Fruit fly (Drosophila melanogaster): ENCODE measurements around the gene CG4259.

Gene CG4259

DNA sequence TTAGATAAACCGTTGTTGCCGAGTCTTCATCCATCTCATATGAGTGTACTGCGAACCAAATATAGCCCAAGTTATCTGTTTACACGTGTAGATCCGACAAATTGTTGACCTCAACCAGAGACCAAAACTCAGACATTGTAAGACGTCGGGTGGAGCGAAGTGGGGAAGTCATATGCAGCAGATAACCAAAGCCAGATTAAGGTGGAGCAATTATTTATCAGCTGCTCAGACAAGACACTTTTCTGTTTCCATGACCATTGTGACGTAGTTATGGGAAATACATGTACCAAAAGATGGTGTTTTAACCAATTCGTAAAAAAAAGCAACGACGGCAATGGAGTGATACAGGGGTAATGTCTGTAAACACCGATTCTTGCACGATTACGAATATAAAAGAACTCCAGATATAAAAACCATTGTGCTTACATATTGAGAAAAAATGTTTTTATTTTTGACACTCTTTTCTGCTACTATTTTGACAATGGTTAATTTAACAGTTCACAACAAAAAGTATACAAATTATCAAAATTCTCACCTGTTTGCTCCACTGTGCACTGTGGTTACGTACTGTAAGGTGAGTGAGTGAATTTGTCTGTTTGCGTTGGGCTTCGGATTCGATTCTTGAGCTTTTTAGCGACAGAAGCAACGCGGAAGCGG lies 48.4 kb upstream of the CG4259 start:
- TF ChIP-seq CG16813 (GFP tag; IDR thresholded peaks at IDR 0.05; ENCODE audit: partially characterized antibody) (no peak), CG6765 (GFP tag; optimal IDR thresholded peaks at IDR 0.05) (no peak), CG18011 (GFP tag; optimal IDR thresholded peaks at IDR 0.05) (no peak), CG17361 (GFP tag; IDR thresholded peaks at IDR 0.05) (peak; percentile 39; the same call in 1 of the 3 replicates), vfl (GFP tag; optimal IDR thresholded peaks at IDR 0.05) (peak; percentile 30), BtbVII (GFP tag; optimal IDR thresholded peaks at IDR 0.05) (no peak), CG4424 (GFP tag; optimal IDR thresholded peaks at IDR 0.05) (peak; percentile 52), Hr3 (GFP tag; optimal IDR thresholded peaks at IDR 0.05) (no peak), CG4707 (GFP tag; optimal IDR thresholded peaks at IDR 0.05) (peak; percentile 77), Lhr (GFP tag; optimal IDR thresholded peaks at IDR 0.05) (no peak), CG6175 (GFP tag; IDR thresholded peaks at IDR 0.05) (no peak), ind (GFP tag; optimal IDR thresholded peaks at IDR 0.05) (peak; percentile 53), CG12219 (GFP tag; optimal IDR thresholded peaks at IDR 0.05) (no peak), dysf (GFP tag; IDR thresholded peaks at IDR 0.05) (peak; percentile 66), tup (GFP tag; optimal IDR thresholded peaks at IDR 0.05) (no peak), abd-A (tag; optimal IDR thresholded peaks at IDR 0.05) (no peak), CG2889 (GFP tag; IDR thresholded peaks at IDR 0.05) (no peak), dmrt11E (tag; optimal IDR thresholded peaks at IDR 0.05) (peak; percentile 26), CG3065 (GFP tag; optimal IDR thresholded peaks at IDR 0.05) (peak; percentile 29), inv (GFP tag; IDR thresholded peaks at IDR 0.05; ENCODE audit: partially characterized antibody) (no peak), lov (optimal IDR thresholded peaks at IDR 0.05) (no peak), lov (GFP tag; IDR thresholded peaks at IDR 0.05) (no peak), Six4 (GFP tag; optimal IDR thresholded peaks at IDR 0.05) (peak; percentile 14), CG13424 (tag; optimal IDR thresholded peaks at IDR 0.05) (peak; percentile 20), vnd (GFP tag; IDR thresholded peaks at IDR 0.05; ENCODE audit: partially characterized antibody) (no peak), CG18262 (tag; optimal IDR thresholded peaks at IDR 0.05) (peak; percentile 37), fd64A (GFP tag; optimal IDR thresholded peaks at IDR 0.05) (no peak), al (GFP tag; IDR thresholded peaks at IDR 0.05) (peak; percentile 55), CG15479 (GFP tag; optimal IDR thresholded peaks at IDR 0.05) (no peak), D (optimal IDR thresholded peaks at IDR 0.05) (no peak), D (GFP tag; optimal IDR thresholded peaks at IDR 0.05) (peak; percentile 42), org-1 (GFP tag; optimal IDR thresholded peaks at IDR 0.05) (no peak), CG1529 (GFP tag; optimal IDR thresholded peaks at IDR 0.05) (no peak), CG8089 (GFP tag; optimal IDR thresholded peaks at IDR 0.05) (no peak), CG10274 (GFP tag; optimal IDR thresholded peaks at IDR 0.05) (peak; percentile 25), CG10366 (GFP tag; IDR thresholded peaks at IDR 0.05) (no peak; the same call in 1 of the 2 replicates), CG3995 (GFP tag; optimal IDR thresholded peaks at IDR 0.05) (no peak), Lim3 (GFP tag; IDR thresholded peaks at IDR 0.05) (no peak), pzg (GFP tag; optimal IDR thresholded peaks at IDR 0.05) (no peak), CG17568 (GFP tag; optimal IDR thresholded peaks at IDR 0.05) (no peak), bcd (GFP tag; optimal IDR thresholded peaks at IDR 0.05) (peak; percentile 47), gt (GFP tag; IDR thresholded peaks at IDR 0.05) (no peak), Dref (GFP tag; IDR thresholded peaks at IDR 0.05) (no peak), aop (GFP tag; IDR thresholded peaks at IDR 0.05) (no peak), dm (GFP tag; optimal IDR thresholded peaks at IDR 0.05) (no peak), CG34422 (GFP tag; IDR thresholded peaks at IDR 0.05) (no peak), crol (GFP tag; IDR thresholded peaks at IDR 0.05) (no peak), CG7928 (GFP tag; optimal IDR thresholded peaks at IDR 0.05) (no peak), ase (GFP tag; IDR thresholded peaks at IDR 0.05) (no peak), kah (GFP tag; optimal IDR thresholded peaks at IDR 0.05) (no peak), HHEX (GFP tag; optimal IDR thresholded peaks at IDR 0.05) (peak; percentile 44)
